Fruit fly (Drosophila melanogaster): Measurements from ENCODE around the gene promL.

Gene promL

dm6 chr3L:3078398-3079155 is 48.9 kb downstream of the promL start (continued):
- TF ChIP-seq CG10274 (GFP tag; optimal IDR thresholded peaks at IDR 0.05) = no peak
- TF ChIP-seq CG30403 (GFP tag; optimal IDR thresholded peaks at IDR 0.05) = peak; percentile 50
- no peak for TF ChIP-seq Spps (tag; optimal IDR thresholded peaks at IDR 0.05)
- TF ChIP-seq CG10543 (GFP tag; optimal IDR thresholded peaks at IDR 0.05) = peak; percentile 50
- TF ChIP-seq CG15479 (GFP tag; optimal IDR thresholded peaks at IDR 0.05) = no peak
- TF ChIP-seq CG6689 (GFP tag; IDR thresholded peaks at IDR 0.05) = no peak
- peak; percentile 4 for TF ChIP-seq CG15011 (GFP tag; optimal IDR thresholded peaks at IDR 0.05)
- no peak for TF ChIP-seq CG6254 (GFP tag; optimal IDR thresholded peaks at IDR 0.05)
- TF ChIP-seq CG4282 (GFP tag; optimal IDR thresholded peaks at IDR 0.05) = no peak
- TF ChIP-seq crp (GFP tag; optimal IDR thresholded peaks at IDR 0.05) = no peak
- no peak for TF ChIP-seq Atf3 (GFP tag; optimal IDR thresholded peaks at IDR 0.05)
- no peak for TF ChIP-seq Tbp (GFP tag; optimal IDR thresholded peaks at IDR 0.05)
- TF ChIP-seq bab2 (GFP tag; optimal IDR thresholded peaks at IDR 0.05) = no peak
- TF ChIP-seq gfzf (GFP tag; optimal IDR thresholded peaks at IDR 0.05) = no peak
- TF ChIP-seq Atf6 (GFP tag; IDR thresholded peaks at IDR 0.05) = 0 out of 2 replicates have a peak, but pooled peaks have one; percentile 44
- TF ChIP-seq CG2889 (GFP tag; IDR thresholded peaks at IDR 0.05) = no peak
- TF ChIP-seq Lim3 (GFP tag; IDR thresholded peaks at IDR 0.05) = no peak
- peak; percentile 71 for TF ChIP-seq row (GFP tag; IDR thresholded peaks at IDR 0.05)
- TF ChIP-seq TFAM (GFP tag; optimal IDR thresholded peaks at IDR 0.05) = no peak
- no peak for TF ChIP-seq CG3726 (GFP tag; IDR thresholded peaks at IDR 0.05)
- no peak for TF ChIP-seq stwl (tag; optimal IDR thresholded peaks at IDR 0.05)
- TF ChIP-seq Camta (GFP tag; optimal IDR thresholded peaks at IDR 0.05) = no peak
- peak; percentile 33 for TF ChIP-seq kah (GFP tag; optimal IDR thresholded peaks at IDR 0.05)
- peak; percentile 59 for TF ChIP-seq sqz (GFP tag; optimal IDR thresholded peaks at IDR 0.05)
- no peak for TF ChIP-seq CG18619 (GFP tag; optimal IDR thresholded peaks at IDR 0.05)
- no peak for TF ChIP-seq dimm (GFP tag; IDR thresholded peaks at IDR 0.05)
- TF ChIP-seq ash1 (GFP tag; optimal IDR thresholded peaks at IDR 0.05) = no peak
- TF ChIP-seq otp (GFP tag; IDR thresholded peaks at IDR 0.05) = peak; percentile 23; the same call in 1 of the 3 replicates
- no peak for TF ChIP-seq ssp (GFP tag; IDR thresholded peaks at IDR 0.05)
- no peak for TF ChIP-seq CG1647 (GFP tag; optimal IDR thresholded peaks at IDR 0.05)
- no peak for TF ChIP-seq CG15073 (GFP tag; optimal IDR thresholded peaks at IDR 0.05)
- no peak for TF ChIP-seq mld (GFP tag; IDR thresholded peaks at IDR 0.05; ENCODE audit: partially characterized antibody)
- no peak for TF ChIP-seq Opbp (GFP tag; IDR thresholded peaks at IDR 0.05; ENCODE audit: partially characterized antibody)
- peak in 1 of 2 experiments; percentile 47 for TF ChIP-seq Hr51 (GFP tag; optimal IDR thresholded peaks at IDR 0.05)
- TF ChIP-seq az2 (GFP tag; optimal IDR thresholded peaks at IDR 0.05) = peak; percentile 24
- no peak for TF ChIP-seq NK7.1 (GFP tag; optimal IDR thresholded peaks at IDR 0.05)
- no peak for TF ChIP-seq H2.0 (GFP tag; IDR thresholded peaks at IDR 0.05)
- TF ChIP-seq CG12942 (GFP tag; optimal IDR thresholded peaks at IDR 0.05) = no peak
- no peak for TF ChIP-seq dm (GFP tag; optimal IDR thresholded peaks at IDR 0.05)
- no peak for TF ChIP-seq pita (GFP tag; optimal IDR thresholded peaks at IDR 0.05)
- TF ChIP-seq Rx (GFP tag; IDR thresholded peaks at IDR 0.05) = peak; percentile 9; the same call in 1 of the 2 replicates
- TF ChIP-seq Rfx (GFP tag; IDR thresholded peaks at IDR 0.05) = peak; percentile 38
- TF ChIP-seq CG1603 (tag; optimal IDR thresholded peaks at IDR 0.05) = peak; percentile 14
- TF ChIP-seq CG13424 (tag; optimal IDR thresholded peaks at IDR 0.05) = peak; percentile 43
- peak; percentile 29 for TF ChIP-seq CG2712 (tag; optimal IDR thresholded peaks at IDR 0.05)
- no peak for TF ChIP-seq CG17328 (GFP tag; IDR thresholded peaks at IDR 0.05)
- TF ChIP-seq CG3407 (GFP tag; optimal IDR thresholded peaks at IDR 0.05) = peak; percentile 33
- TF ChIP-seq CG8944 (GFP tag; optimal IDR thresholded peaks at IDR 0.05) = no peak
- peak; percentile 23 for TF ChIP-seq Fer3 (tag; optimal IDR thresholded peaks at IDR 0.05)
- TF ChIP-seq CG12769 (tag; optimal IDR thresholded peaks at IDR 0.05) = peak; percentile 69
